Fruit fly (Drosophila melanogaster) whole organism, embryonic: ENCODE results near the gene BBIP1.

Source experiments
- CG10462 ChIP-seq: fragments of 200-800 bp; sonication (Bioruptor generic); optimal IDR thresholded peaks from 2 replicates; lab custom pipeline; 2016; ENCODE audit warnings: missing biosample characterization, missing genetic modification characterization
- CG10543 ChIP-seq: fragments of 200-800 bp; sonication (Bioruptor generic); optimal IDR thresholded peaks from 3 replicates; lab custom pipeline; 2017; ENCODE audit warnings: missing biosample characterization, mild to moderate bottlenecking, missing genetic modification characterization, moderate library complexity
- CG11504 ChIP-seq: fragments of 200-800 bp; sonication (Bioruptor generic); optimal IDR thresholded peaks from 3 replicates; lab custom pipeline; 2019; ENCODE audit warnings: missing biosample characterization, mild to moderate bottlenecking, missing genetic modification characterization, moderate library complexity
- CG17568 ChIP-seq: fragments of 200-800 bp; sonication (Bioruptor generic); optimal IDR thresholded peaks from 2 replicates; lab custom pipeline; 2018; ENCODE audit warnings: missing biosample characterization, mild to moderate bottlenecking, missing genetic modification characterization, moderate library complexity
- CG18476 ChIP-seq: fragments of 200-800 bp; sonication (Bioruptor generic); optimal IDR thresholded peaks from 2 replicates; lab custom pipeline; 2016; ENCODE audit warnings: missing biosample characterization, mild to moderate bottlenecking, missing genetic modification characterization
- CG3163 ChIP-seq: fragments of 200-800 bp; sonication (Bioruptor generic); optimal IDR thresholded peaks from 3 replicates; lab custom pipeline; 2016; ENCODE audit warnings: missing biosample characterization, missing genetic modification characterization
- CG32772 ChIP-seq: fragments of 200-800 bp; sonication (Bioruptor generic); IDR thresholded peaks from 2 replicates; pipeline ENCODE4 v1.3.6; 2022; ENCODE audit warnings: missing biosample characterization, missing genetic modification characterization
- CG34376 ChIP-seq: fragments of 200-800 bp; sonication (Bioruptor generic); optimal IDR thresholded peaks from 2 replicates; lab custom pipeline; 2018; ENCODE audit warnings: missing biosample characterization, mild to moderate bottlenecking, missing genetic modification characterization
- CG4707 ChIP-seq: fragments of 200-800 bp; sonication (Bioruptor generic); optimal IDR thresholded peaks from 2 replicates; lab custom pipeline; 2018; ENCODE audit warnings: missing biosample characterization, mild to moderate bottlenecking, missing genetic modification characterization, moderate library complexity
- CG4730 ChIP-seq: fragments of 200-800 bp; sonication (Bioruptor generic); IDR thresholded peaks from 2 replicates; pipeline ENCODE4 v1.3.6; 2022; ENCODE audit warnings: missing biosample characterization, missing genetic modification characterization
- CG6254 ChIP-seq: fragments of 200-800 bp; sonication (Bioruptor generic); optimal IDR thresholded peaks from 3 replicates; lab custom pipeline; 2017; ENCODE audit warnings: mild to moderate bottlenecking, missing biosample characterization, missing genetic modification reagents, missing genetic modification characterization
- CG8089 ChIP-seq: fragments of 200-800 bp; sonication (Bioruptor generic); optimal IDR thresholded peaks from 3 replicates; lab custom pipeline; 2016; ENCODE audit warnings: missing biosample characterization, missing genetic modification characterization
- CrebB ChIP-seq: fragments of 200-800 bp; sonication (Bioruptor generic); optimal IDR thresholded peaks from 3 replicates; lab custom pipeline; 2018; ENCODE audit warnings: missing biosample characterization, mild to moderate bottlenecking, missing genetic modification characterization
- Deaf1 ChIP-seq: fragments of 200-800 bp; optimal IDR thresholded peaks from 3 replicates; lab custom pipeline; 2019; ENCODE audit warnings: missing biosample characterization, mild to moderate bottlenecking, missing genetic modification characterization, moderate library complexity
- Dfd ChIP-seq, 2 experiments: fragments of >200 bp; optimal IDR thresholded peaks; 2 replicates each; lab custom pipeline; 2017; ENCODE audit warnings: missing biosample characterization in 2 of 2, missing genetic modification characterization in 2 of 2
- HmgZ ChIP-seq: fragments of 200-800 bp; sonication (Bioruptor generic); optimal IDR thresholded peaks from 2 replicates; lab custom pipeline; 2018; ENCODE audit warnings: missing biosample characterization, mild to moderate bottlenecking, missing genetic modification characterization
- Hr39 ChIP-seq: fragments of >200 bp; optimal IDR thresholded peaks from 2 replicates; lab custom pipeline; 2017
- Hr78 ChIP-seq, 2 experiments: fragments of 200-800 bp in 1 of 2; fragments of >200 bp in 1 of 2; sonication (Bioruptor generic) in 1 of 2; optimal IDR thresholded peaks; 2 replicates each; lab custom pipeline; 2017 to 2019; ENCODE audit warnings: missing biosample characterization in 2 of 2, missing genetic modification characterization in 2 of 2, mild to moderate bottlenecking in 1 of 2, moderate library complexity in 1 of 2
- Med ChIP-seq: fragments of 200-800 bp; sonication (Bioruptor generic); peaks from one replicate; lab custom pipeline; 2016; ENCODE audit warnings: missing biosample characterization, missing genetic modification characterization, mild to moderate bottlenecking, inconsistent platforms, moderate library complexity
- Pdp1 ChIP-seq, 2 experiments: fragments of 200-800 bp; sonication (Bioruptor generic); optimal IDR thresholded peaks; 3 replicates each; lab custom pipeline; 2016; ENCODE audit warnings: missing biosample characterization in 2 of 2, missing genetic modification characterization in 2 of 2, mild to moderate bottlenecking in 1 of 2, moderate library complexity in 1 of 2
- Stat92E ChIP-seq, 3 experiments: fragments of >200 bp in 2 of 3; fragments of 200-800 bp in 1 of 3; sonication (Bioruptor generic) in 1 of 3; optimal IDR thresholded peaks; 2 replicates each; lab custom pipeline; 2017 to 2019; ENCODE audit warnings: missing biosample characterization in 3 of 3, missing genetic modification characterization in 3 of 3, mild to moderate bottlenecking in 1 of 3, moderate library complexity in 1 of 3
- Tbp ChIP-seq: fragments of >200 bp; optimal IDR thresholded peaks from 2 replicates; lab custom pipeline; 2018; ENCODE audit warnings: missing biosample characterization, missing genetic modification characterization
- Trl ChIP-seq, 3 experiments: fragments of >200 bp in 2 of 3; fragments of 200-800 bp in 1 of 3; sonication (Bioruptor generic) in 1 of 3; optimal IDR thresholded peaks; 2 replicates in 1 of 3; 3 replicates in 2 of 3; lab custom pipeline; 2016 to 2017; ENCODE audit warnings: missing biosample characterization in 1 of 3, missing genetic modification characterization in 1 of 3
- ac ChIP-seq: fragments of 200-800 bp; sonication (Bioruptor generic); optimal IDR thresholded peaks from 3 replicates; lab custom pipeline; 2017; ENCODE audit warnings: missing biosample characterization, mild to moderate bottlenecking, missing genetic modification characterization
- cg ChIP-seq: fragments of 200-800 bp; sonication (Bioruptor generic); optimal IDR thresholded peaks from 3 replicates; lab custom pipeline; 2019; ENCODE audit warnings: missing biosample characterization, mild to moderate bottlenecking, missing genetic modification characterization, moderate library complexity
- chinmo ChIP-seq: fragments of 200-800 bp; sonication (Bioruptor generic); IDR thresholded peaks from 4 replicates; pipeline ENCODE4 v1.3.6; 2022; ENCODE audit warnings: missing biosample characterization, missing genetic modification characterization; ENCODE audit not compliant: partially characterized antibody
- cwo ChIP-seq: fragments of 200-800 bp; sonication (Bioruptor generic); optimal IDR thresholded peaks from 3 replicates; lab custom pipeline; 2017; ENCODE audit warnings: missing biosample characterization, missing genetic modification characterization, mild to moderate bottlenecking, moderate library complexity, missing genetic modification reagents
- eve ChIP-seq, 2 experiments: fragments of >200 bp; optimal IDR thresholded peaks; 2 replicates each; lab custom pipeline; 2017; ENCODE audit warnings: missing biosample characterization in 2 of 2, missing genetic modification characterization in 2 of 2
- ftz-f1 ChIP-seq: fragments of 200-800 bp; sonication (Bioruptor generic); optimal IDR thresholded peaks from 2 replicates; lab custom pipeline; 2016; ENCODE audit warnings: missing biosample characterization, missing genetic modification characterization
- gem ChIP-seq: fragments of 200-800 bp; sonication (Bioruptor generic); optimal IDR thresholded peaks from 2 replicates; lab custom pipeline; 2019; ENCODE audit warnings: missing biosample characterization, mild to moderate bottlenecking, missing genetic modification characterization, moderate library complexity
- hkb ChIP-seq, 2 experiments: fragments of 200-800 bp in 1 of 2; fragments of >200 bp in 1 of 2; sonication (Bioruptor generic) in 1 of 2; IDR thresholded peaks in 1 of 2; optimal IDR thresholded peaks in 1 of 2; 2 replicates each; pipeline versions ENCODE4 v1.3.6 to Lab custom; 2017 to 2022; ENCODE audit warnings: missing biosample characterization in 1 of 2, missing genetic modification characterization in 1 of 2
- sd ChIP-seq: fragments of 200-800 bp; sonication (Bioruptor generic); optimal IDR thresholded peaks from 3 replicates; lab custom pipeline; 2018; ENCODE audit warnings: missing biosample characterization, mild to moderate bottlenecking, missing genetic modification characterization, moderate library complexity
- sob ChIP-seq: fragments of 200-800 bp; sonication (Bioruptor generic); IDR thresholded peaks from 2 replicates; pipeline ENCODE4 v1.3.6; 2022; ENCODE audit warnings: missing biosample characterization, missing genetic modification characterization
- sqz ChIP-seq: fragments of 200-800 bp; sonication (Bioruptor generic); optimal IDR thresholded peaks from 3 replicates; lab custom pipeline; 2018; ENCODE audit warnings: missing biosample characterization, mild to moderate bottlenecking, missing genetic modification characterization
- sr ChIP-seq: fragments of 200-800 bp; sonication (Bioruptor generic); IDR thresholded peaks from 3 replicates; pipeline ENCODE4 v1.3.6; 2022; ENCODE audit warnings: missing biosample characterization, missing genetic modification characterization
- stwl ChIP-seq: fragments of 200-800 bp; sonication (Bioruptor generic); optimal IDR thresholded peaks from 3 replicates; lab custom pipeline; 2018; ENCODE audit warnings: missing biosample characterization, mild to moderate bottlenecking, missing genetic modification characterization, moderate library complexity
- sug ChIP-seq: fragments of 200-800 bp; optimal IDR thresholded peaks from 2 replicates; lab custom pipeline; 2019; ENCODE audit warnings: missing biosample characterization, mild to moderate bottlenecking, missing genetic modification characterization, moderate library complexity
- vnd ChIP-seq: fragments of 200-800 bp; sonication (Bioruptor generic); IDR thresholded peaks from 3 replicates; pipeline ENCODE4 v1.3.6; 2022; ENCODE audit warnings: missing biosample characterization, missing genetic modification characterization; ENCODE audit not compliant: partially characterized antibody
- z ChIP-seq: fragments of 200-800 bp; sonication (Bioruptor generic); IDR thresholded peaks from 3 replicates; pipeline ENCODE4 v1.3.6; 2022; ENCODE audit warnings: missing biosample characterization, missing genetic modification characterization

BBIP1 gene

dm6 chr3R:9436358-9436972 lies 32.3 kb downstream of the BBIP1 start (continued):
- no peak for TF ChIP-seq CG17568 (GFP tag; lab: Kevin White, UChicago)
- peak; percentile 79 for TF ChIP-seq Deaf1
- no peak for TF ChIP-seq CG4707 (GFP tag; lab: Kevin White, UChicago)
- no peak for TF ChIP-seq Tbp

dm6 chr3R:9437618-9438017 lies 33.4 kb downstream of the BBIP1 start:
- TF ChIP-seq CG18476 (no peak), chinmo (GFP tag; lab: Robert Waterston, UW) (peak; percentile 76; the same call in 3 of the 4 replicates), sd (tag; lab: Kevin White, UChicago) (peak; percentile 48), cwo (GFP tag; lab: Kevin White, UChicago) (no peak), hkb (optimal IDR thresholded peaks at IDR 0.05; lab: Kevin White, UChicago) (no peak), hkb (GFP tag; IDR thresholded peaks at IDR 0.05; lab: Robert Waterston, UW) (0 out of 2 replicates have a peak, but pooled peaks have one; percentile 19), sug (peak; percentile 62), CrebB (no peak), ftz-f1 (peak; percentile 83), CG10543 (peak; percentile 52), Trl (optimal IDR thresholded peaks at IDR 0.05; lab: Kevin White, UChicago) (peak in 1 of 2 experiments; percentile 25), Trl (GFP tag; optimal IDR thresholded peaks at IDR 0.05; lab: Kevin White, UChicago) (no peak), CG34376 (GFP tag; lab: Kevin White, UChicago) (peak; percentile 75), cg (peak; percentile 57), Med (peak; percentile 45), Deaf1 (peak; percentile 25), ac (GFP tag; lab: Kevin White, UChicago) (no peak), Hr78 (GFP tag; optimal IDR thresholded peaks at IDR 0.05; lab: Kevin White, UChicago) (peak in 1 of 2 experiments; percentile 24), sob (0 out of 2 replicates have a peak, but pooled peaks have one; percentile 19), z (GFP tag; lab: Robert Waterston, UW) (peak; percentile 51; the same call in 1 of the 3 replicates)
- TF ChIP-seq, all 482 proteins: peak for 14

- TF ChIP-seq sr (GFP tag; lab: Robert Waterston, UW) (0 out of 3 replicates have a peak, but pooled peaks have one; percentile 10), Dfd (GFP tag; optimal IDR thresholded peaks at IDR 0.05; lab: Kevin White, UChicago) (peak in 1 of 2 experiments; percentile 46), CG10462 (GFP tag; lab: Kevin White, UChicago) (no peak), CG11504 (tag; lab: Kevin White, UChicago) (peak; percentile 71), CG4730 (GFP tag; lab: Robert Waterston, UW) (0 out of 2 replicates have a peak, but pooled peaks have one; percentile 11), HmgZ (tag; lab: Kevin White, UChicago) (no peak)
Measured at dm6 chr3R:9441134-9441533, 36.9 kb downstream of the BBIP1 start.

dm6 chr3R:9441996-9442395 lies 37.8 kb downstream of the BBIP1 start:
- TF ChIP-seq Pdp1 (GFP tag; optimal IDR thresholded peaks at IDR 0.05; lab: Kevin White, UChicago): peak in 1 of 2 experiments; percentile 75
- TF ChIP-seq stwl: no peak
- peak; percentile 61; the same call in 1 of the 3 replicates for TF ChIP-seq sr (GFP tag; lab: Robert Waterston, UW)
- TF ChIP-seq CG18476: no peak
- TF ChIP-seq CG6254: no peak
- 0 out of 4 replicates have a peak, but pooled peaks have one; percentile 20 for TF ChIP-seq chinmo (GFP tag; lab: Robert Waterston, UW)
- peak; percentile 23 for TF ChIP-seq sd (tag; lab: Kevin White, UChicago)
- no peak for TF ChIP-seq Hr39 (lab: Kevin White, UChicago)
- no peak for TF ChIP-seq CG3163 (GFP tag; lab: Kevin White, UChicago)
- peak; percentile 32 for TF ChIP-seq sqz
- TF ChIP-seq vnd (GFP tag; lab: Robert Waterston, UW): no peak
- no peak for TF ChIP-seq CG8089 (GFP tag; lab: Kevin White, UChicago)
- 0 out of 2 replicates have a peak, but pooled peaks have one; percentile 12 for TF ChIP-seq CG32772 (GFP tag; lab: Robert Waterston, UW)
- TF ChIP-seq Stat92E (GFP tag; optimal IDR thresholded peaks at IDR 0.05; lab: Kevin White, UChicago): no peak
- TF ChIP-seq gem (tag; lab: Kevin White, UChicago): no peak
- peak in 1 of 2 experiments; percentile 71 for TF ChIP-seq eve (GFP tag; optimal IDR thresholded peaks at IDR 0.05; lab: Kevin White, UChicago)
